Worm (Caenorhabditis elegans) whole organism, midembryonic: ENCODE results near the gene gtf-2H1.
A peak's percentile ranks its signal among the peaks of the same experiment; 100 is the strongest.

Experiments used
- T22C8.4 ChIP-seq: fragments of 200-800 bp; sonication (Bioruptor generic); IDR thresholded peaks from 2 replicates; pipeline ENCODE4 v1.3.6; 2022; ENCODE audit warnings: missing genetic modification characterization, missing compliant biosample characterization
- cog-1 ChIP-seq: sonication (generic microtip); optimal IDR thresholded peaks from 2 replicates; lab custom pipeline; 2016; ENCODE audit warnings: missing genetic modification characterization, missing compliant biosample characterization
- flt-1 ChIP-seq: fragments of 200-800 bp; sonication (Bioruptor generic); IDR thresholded peaks from 2 replicates; pipeline ENCODE4 v1.3.6; 2022; ENCODE audit warnings: missing genetic modification characterization, missing compliant biosample characterization
- klf-2 ChIP-seq: fragments of 200-800 bp; sonication (Bioruptor generic); conservative IDR thresholded peaks from 2 replicates; pipeline ENCODE4 v1.3.6; 2022; ENCODE audit warnings: missing genetic modification reagents, missing genetic modification characterization, missing compliant biosample characterization
- med-1 ChIP-seq: sonication (generic microtip); optimal IDR thresholded peaks from 2 replicates; lab custom pipeline; 2017; ENCODE audit warnings: missing genetic modification characterization, mild to moderate bottlenecking, missing compliant biosample characterization, antibody characterized with exemption, missing genetic modification reagents; ENCODE audit not compliant: insufficient read depth
- ref-1 ChIP-seq: fragments of 200-800 bp; sonication (Bioruptor generic); conservative IDR thresholded peaks from 2 replicates; pipeline ENCODE4 v1.3.6; 2022; ENCODE audit warnings: missing genetic modification reagents, missing genetic modification characterization, missing compliant biosample characterization
- tab-1 ChIP-seq: fragments of 200-800 bp; sonication (Bioruptor generic); IDR thresholded peaks from 2 replicates; pipeline ENCODE4 v1.3.6; 2022; ENCODE audit warnings: missing genetic modification characterization, missing compliant biosample characterization
- ztf-23 ChIP-seq: fragments of 200-800 bp; sonication (Bioruptor generic); IDR thresholded peaks from 2 replicates; pipeline ENCODE4 v1.3.6; 2022; ENCODE audit warnings: missing genetic modification reagents, missing genetic modification characterization, missing compliant biosample characterization
- ztf-29 ChIP-seq: fragments of 200-800 bp; sonication (Bioruptor generic); IDR thresholded peaks from 2 replicates; pipeline ENCODE4 v1.3.6; 2022; ENCODE audit warnings: missing genetic modification reagents, missing genetic modification characterization, missing compliant biosample characterization

gtf-2H1 gene

ce11 chrIV:261607-262006, 30.0 kb upstream of the gtf-2H1 start, which contains the start of gene pqbp-1.1:
Gene pqbp-1.1 (minus strand): TSS chrIV:261683.
- TF ChIP-seq med-1 (no peak), ztf-23 (GFP tag; lab: Robert Waterston, UW) (no peak), flt-1 (GFP tag; lab: Robert Waterston, UW) (0 out of 2 replicates have a peak, but pooled peaks have one; percentile 59), tab-1 (GFP tag; lab: Robert Waterston, UW) (no peak), ztf-29 (GFP tag; lab: Robert Waterston, UW) (no peak), cog-1 (no peak), T22C8.4 (GFP tag; lab: Robert Waterston, UW) (peak; percentile 42; the same call in 1 of the 2 replicates)

ce11 chrIV:259142-259541, 27.6 kb upstream of the gtf-2H1 start, which contains the start of gene dpy-9:
Gene dpy-9 (minus strand): TSS chrIV:259204.
- no peak for TF ChIP-seq cog-1

DNA sequence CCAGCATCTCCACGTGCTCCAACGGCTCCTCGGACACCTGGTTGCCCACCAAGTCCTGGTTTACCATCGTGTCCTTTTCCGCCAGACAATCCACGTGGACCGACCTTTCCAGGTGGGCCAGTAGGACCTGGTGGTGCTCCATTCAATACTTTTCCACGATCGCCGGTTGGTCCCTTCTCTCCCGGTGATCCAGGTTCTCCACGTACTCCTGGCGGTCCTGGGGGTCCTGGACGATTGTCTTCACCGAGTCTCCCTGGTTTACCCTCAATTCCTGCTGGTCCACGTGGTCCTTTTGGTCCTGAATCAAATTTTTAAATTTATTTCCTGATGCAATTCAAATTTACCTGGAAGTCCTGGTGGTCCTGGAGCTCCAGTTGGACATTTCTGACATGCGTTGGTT, 26.8 kb upstream of the gtf-2H1 start:
- TF ChIP-seq ztf-29 (GFP tag; lab: Robert Waterston, UW) (no peak), med-1 (no peak), flt-1 (GFP tag; lab: Robert Waterston, UW) (no peak), tab-1 (GFP tag; lab: Robert Waterston, UW) (no peak), ref-1 (GFP tag; lab: Robert Waterston, UW) (no peak), klf-2 (GFP tag; lab: Robert Waterston, UW) (no peak), ztf-23 (GFP tag; lab: Robert Waterston, UW) (no peak), T22C8.4 (GFP tag; lab: Robert Waterston, UW) (no peak), cog-1 (no peak)

DNA sequence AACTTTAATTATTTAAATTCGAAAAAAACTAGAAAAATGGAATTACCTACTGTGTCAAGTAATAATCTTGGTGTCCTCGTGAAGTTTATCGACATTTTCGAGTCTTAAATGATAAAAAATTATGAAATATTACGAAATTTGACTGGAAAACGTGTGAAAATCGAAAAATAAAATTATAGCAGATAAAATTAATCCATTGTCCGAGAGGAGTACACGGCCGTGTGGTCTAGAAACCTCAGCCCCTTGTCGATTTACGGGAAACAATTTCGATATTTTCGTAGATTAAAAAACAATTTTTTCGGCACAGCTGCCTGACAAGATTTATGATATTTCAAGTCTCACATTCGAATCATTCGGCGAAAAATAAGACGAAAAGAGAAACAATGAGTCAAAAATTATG, 25.5 kb upstream of the gtf-2H1 start, which contains the start of gene R02D3.8:
R02D3.8 (minus strand) TSS at position 109 of the 400 bp plus-strand sequence.
- no peak for TF ChIP-seq flt-1 (GFP tag; lab: Robert Waterston, UW)
- no peak for TF ChIP-seq T22C8.4 (GFP tag; lab: Robert Waterston, UW)
- no peak for TF ChIP-seq ztf-29 (GFP tag; lab: Robert Waterston, UW)
- TF ChIP-seq ref-1 (GFP tag; lab: Robert Waterston, UW), result no peak
- no peak for TF ChIP-seq klf-2 (GFP tag; lab: Robert Waterston, UW)
- TF ChIP-seq tab-1 (GFP tag; lab: Robert Waterston, UW), result no peak
- no peak for TF ChIP-seq ztf-23 (GFP tag; lab: Robert Waterston, UW)
- TF ChIP-seq cog-1, result no peak
- no peak for TF ChIP-seq med-1

DNA sequence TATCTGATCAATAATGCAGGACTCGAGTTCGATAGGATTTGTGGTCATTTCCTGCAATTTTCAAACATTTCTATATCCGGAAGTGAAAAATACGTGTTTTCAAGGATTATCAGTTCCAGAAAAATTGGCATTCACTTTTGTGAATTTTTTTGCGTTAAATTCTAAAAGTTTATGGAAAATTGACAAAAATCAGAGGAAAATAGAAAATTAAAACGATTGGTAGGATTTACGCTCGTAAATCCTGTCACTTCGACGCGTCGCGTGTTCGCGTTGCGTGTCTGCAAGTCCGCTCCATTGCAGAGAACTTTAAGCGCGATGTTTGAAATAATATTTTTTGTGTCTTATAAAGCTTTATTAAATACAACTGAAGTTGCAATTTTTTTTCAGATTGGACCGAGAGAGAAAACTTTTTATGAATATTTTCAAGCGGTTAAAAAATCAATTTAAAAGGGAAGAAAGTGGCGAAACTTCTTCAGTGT, 23.8 kb upstream of the gtf-2H1 start, which contains the start of gene rcat-1:
rcat-1 (minus strand) TSS at position 51 of the 479 bp plus-strand sequence.
- TF ChIP-seq klf-2 (GFP tag; lab: Robert Waterston, UW), result no peak
- no peak for TF ChIP-seq ref-1 (GFP tag; lab: Robert Waterston, UW)
- TF ChIP-seq flt-1 (GFP tag; lab: Robert Waterston, UW), result peak; percentile 69
- no peak for TF ChIP-seq med-1
- peak; percentile 51; the same call in 1 of the 2 replicates for TF ChIP-seq ztf-23 (GFP tag; lab: Robert Waterston, UW)
- TF ChIP-seq cog-1, result peak; percentile 63

DNA sequence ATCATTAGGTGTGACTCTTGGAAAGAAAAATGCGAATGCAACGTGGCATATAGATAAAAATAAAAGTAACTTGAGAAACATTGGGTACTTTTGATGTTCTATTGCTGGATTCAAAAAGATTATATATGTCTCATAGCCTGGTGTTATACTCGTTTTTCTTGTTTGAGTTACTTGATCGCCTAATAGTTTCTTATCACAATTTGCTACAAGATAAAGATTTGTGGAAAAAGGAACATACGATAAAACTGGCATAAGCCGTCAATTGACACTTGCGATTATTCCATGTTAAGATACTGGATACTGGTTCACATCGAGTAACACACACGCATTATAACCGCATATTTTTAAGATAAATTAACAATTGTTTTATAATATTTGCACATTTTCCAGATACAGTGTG, 20.9 kb upstream of the gtf-2H1 start, which contains the start of gene grl-19:
grl-19 (minus strand) TSS at position 101 of the 400 bp plus-strand sequence.
- no peak for TF ChIP-seq ztf-23 (GFP tag; lab: Robert Waterston, UW)
- no peak for TF ChIP-seq ztf-29 (GFP tag; lab: Robert Waterston, UW)
- no peak for TF ChIP-seq T22C8.4 (GFP tag; lab: Robert Waterston, UW)
- no peak for TF ChIP-seq tab-1 (GFP tag; lab: Robert Waterston, UW)
- no peak for TF ChIP-seq cog-1
- no peak for TF ChIP-seq klf-2 (GFP tag; lab: Robert Waterston, UW)
- no peak for TF ChIP-seq med-1
- TF ChIP-seq ref-1 (GFP tag; lab: Robert Waterston, UW), result no peak
- TF ChIP-seq flt-1 (GFP tag; lab: Robert Waterston, UW), result no peak

DNA sequence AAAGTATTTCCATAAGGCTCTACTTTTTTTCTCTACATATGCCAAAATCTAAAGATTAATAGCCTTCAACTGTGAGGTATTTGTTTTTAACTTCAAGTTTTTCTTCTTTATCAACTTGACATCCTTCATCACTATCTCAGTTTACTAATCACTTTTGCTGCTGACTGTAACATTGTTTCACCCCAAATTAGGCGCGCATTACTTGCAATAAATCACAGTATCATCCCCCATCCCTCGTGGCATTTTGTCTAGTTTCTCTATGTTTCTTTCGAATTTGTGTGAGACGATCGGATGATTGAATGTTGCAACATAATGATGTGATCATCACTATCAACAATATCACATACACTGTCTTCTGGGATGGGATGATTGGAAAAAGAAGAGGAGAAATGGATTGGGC, 15.9 kb upstream of the gtf-2H1 start:
- TF ChIP-seq T22C8.4 (GFP tag; lab: Robert Waterston, UW) (no peak), ztf-29 (GFP tag; lab: Robert Waterston, UW) (no peak), tab-1 (GFP tag; lab: Robert Waterston, UW) (no peak), ztf-23 (GFP tag; lab: Robert Waterston, UW) (no peak), med-1 (no peak), flt-1 (GFP tag; lab: Robert Waterston, UW) (no peak), cog-1 (no peak), ref-1 (GFP tag; lab: Robert Waterston, UW) (no peak), klf-2 (GFP tag; lab: Robert Waterston, UW) (no peak)

- TF ChIP-seq ztf-29 (GFP tag; lab: Robert Waterston, UW) (no peak), flt-1 (GFP tag; lab: Robert Waterston, UW) (no peak), ref-1 (GFP tag; lab: Robert Waterston, UW) (no peak), ztf-23 (GFP tag; lab: Robert Waterston, UW) (no peak)
Observed at ce11 chrIV:244843-245242, 13.3 kb upstream of the gtf-2H1 start, which contains the start of gene aass-1. Gene aass-1 (plus strand): TSS chrIV:245143.

DNA sequence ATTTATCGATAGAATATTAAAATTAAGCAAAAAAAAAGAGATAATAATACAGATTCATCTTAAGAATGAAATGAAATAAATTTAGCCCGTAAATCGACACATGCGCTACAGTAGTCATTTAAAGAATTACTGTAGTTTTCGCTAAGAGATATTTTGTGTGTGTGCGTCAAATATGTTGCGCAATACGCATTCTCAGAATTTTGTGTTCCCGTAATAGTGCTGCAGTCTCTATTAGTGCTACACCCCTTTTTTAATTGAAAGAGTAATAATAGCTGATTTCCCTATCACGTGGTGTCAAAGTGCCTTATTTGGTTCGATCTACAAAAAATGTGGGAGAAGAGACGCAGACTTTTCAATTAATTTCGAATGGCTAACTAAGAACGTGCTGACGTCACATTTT, 12.7 kb upstream of the gtf-2H1 start:
- TF ChIP-seq tab-1 (GFP tag; lab: Robert Waterston, UW) (no peak), med-1 (no peak), ref-1 (GFP tag; lab: Robert Waterston, UW) (no peak), flt-1 (GFP tag; lab: Robert Waterston, UW) (no peak), cog-1 (no peak), T22C8.4 (GFP tag; lab: Robert Waterston, UW) (no peak), ztf-23 (GFP tag; lab: Robert Waterston, UW) (no peak), ztf-29 (GFP tag; lab: Robert Waterston, UW) (no peak), klf-2 (GFP tag; lab: Robert Waterston, UW) (no peak)

DNA sequence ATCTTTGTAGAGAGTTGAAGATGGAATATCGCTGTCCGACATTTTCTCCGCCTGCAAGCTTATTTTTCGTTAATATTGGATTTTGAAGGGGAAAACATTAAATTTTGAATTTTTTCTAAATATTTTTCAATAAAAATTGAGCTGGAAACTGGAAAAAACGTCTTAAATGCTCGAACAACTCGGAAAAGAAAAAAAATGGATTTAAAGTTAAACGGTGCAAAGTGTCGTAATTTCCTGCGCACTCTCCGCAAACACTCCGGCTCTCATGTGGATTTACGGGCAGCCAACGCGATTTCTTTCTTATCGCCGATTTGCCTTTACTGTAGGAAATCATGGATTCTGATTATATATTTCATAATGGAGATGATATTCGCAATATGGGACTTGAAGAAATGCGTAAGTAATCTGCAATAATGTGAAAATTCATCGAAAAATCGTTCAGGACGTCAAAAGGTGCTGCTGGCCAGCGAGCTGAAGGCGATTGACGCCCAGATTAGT, 8.7 kb upstream of the gtf-2H1 start, which contains the start of the genes fnta-1 and cogc-8:
fnta-1 (minus strand) TSS at position 51 of the 498 bp plus-strand sequence.
cogc-8 (plus strand) TSS at position 195 of the 498 bp plus-strand sequence.
- TF ChIP-seq cog-1, result no peak
- TF ChIP-seq ztf-23 (GFP tag; lab: Robert Waterston, UW), result no peak
- TF ChIP-seq flt-1 (GFP tag; lab: Robert Waterston, UW), result no peak
- no peak for TF ChIP-seq ztf-29 (GFP tag; lab: Robert Waterston, UW)
- TF ChIP-seq T22C8.4 (GFP tag; lab: Robert Waterston, UW), result no peak
- TF ChIP-seq med-1, result no peak
- no peak for TF ChIP-seq ref-1 (GFP tag; lab: Robert Waterston, UW)
- no peak for TF ChIP-seq klf-2 (GFP tag; lab: Robert Waterston, UW)
- no peak for TF ChIP-seq tab-1 (GFP tag; lab: Robert Waterston, UW)
